Worm (Caenorhabditis elegans): Measurements from ENCODE around the gene R10D12.8.

The R10D12.8 gene

DNA sequence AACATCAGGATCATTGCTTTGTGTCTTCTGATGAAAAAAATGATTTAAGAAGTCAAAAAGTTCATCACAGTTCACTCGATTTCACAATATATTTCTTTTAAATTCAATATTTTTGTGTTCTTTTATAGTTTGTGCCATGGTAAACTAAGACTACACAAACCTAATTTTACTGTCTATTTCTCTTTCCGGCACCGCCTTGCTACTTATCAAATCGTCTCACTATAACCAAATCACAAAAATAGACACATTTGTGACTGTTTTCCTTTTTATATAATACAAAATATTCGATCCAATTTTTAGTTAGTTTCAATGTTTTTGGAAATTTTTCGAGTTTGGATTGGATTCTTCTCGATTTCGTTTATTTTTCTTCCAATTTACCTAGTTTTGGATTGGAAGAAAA is 965 bp upstream of the R10D12.8 start, which contains the start of gene swt-6:
Gene swt-6, plus strand, starts transcription at position 301 of the 400 bp plus-strand sequence.
- no peak for TF ChIP-seq lin-13 (tag; optimal IDR thresholded peaks at IDR 0.05)
- no peak for TF ChIP-seq elt-1 (tag; optimal IDR thresholded peaks at IDR 0.05; ENCODE audit: borderline replicate concordance, insufficient read depth)
- TF ChIP-seq M03D4.4 (tag; optimal IDR thresholded peaks at IDR 0.05), result no peak
- no peak for TF ChIP-seq elt-3 (tag; optimal IDR thresholded peaks at IDR 0.05)
- no peak for TF ChIP-seq bed-3 (GFP tag; optimal IDR thresholded peaks at IDR 0.05)
- no peak for TF ChIP-seq hlh-1 (tag; optimal IDR thresholded peaks at IDR 0.05)
- TF ChIP-seq flh-1 (GFP tag; optimal IDR thresholded peaks at IDR 0.05), result no peak
- TF ChIP-seq ces-1 (GFP tag; optimal IDR thresholded peaks at IDR 0.05), result no peak
- no peak for TF ChIP-seq drap-1 (GFP tag; optimal IDR thresholded peaks at IDR 0.05)
- no peak for TF ChIP-seq cnd-1 (tag; optimal IDR thresholded peaks at IDR 0.05)
- TF ChIP-seq snpc-4 (tag; optimal IDR thresholded peaks at IDR 0.05), result no peak
- TF ChIP-seq lin-32 (GFP tag; optimal IDR thresholded peaks at IDR 0.05), result no peak
- TF ChIP-seq mep-1 (tag; optimal IDR thresholded peaks at IDR 0.05), result no peak

DNA sequence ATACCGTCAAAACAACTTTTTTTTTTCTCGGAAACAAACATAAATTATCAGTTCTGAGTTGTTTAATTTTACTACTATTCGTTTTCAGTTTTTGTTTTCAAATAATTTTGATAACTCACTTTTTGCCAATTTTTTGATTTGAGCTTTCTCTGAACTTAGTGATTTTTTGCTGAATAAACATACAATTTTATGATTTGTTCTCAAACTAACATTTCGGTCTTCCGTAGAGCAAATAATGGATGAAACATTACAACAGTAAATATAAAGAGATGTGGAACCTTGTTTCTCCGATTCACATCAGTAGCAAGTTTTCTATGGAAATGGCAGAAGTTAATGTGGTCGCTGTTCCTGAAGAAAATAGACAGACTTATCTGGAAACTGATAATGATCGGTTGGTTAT is 3.3 kb downstream of the R10D12.8 start, which contains the start of gene R10D12.7:
Gene R10D12.7, plus strand, starts transcription at position 301 of the 400 bp plus-strand sequence.
- TF ChIP-seq nhr-2 (tag; optimal IDR thresholded peaks at IDR 0.05) (no peak), ceh-83 (GFP tag; optimal IDR thresholded peaks at IDR 0.05) (no peak), flh-1 (GFP tag; optimal IDR thresholded peaks at IDR 0.05) (no peak), nhr-237 (tag; optimal IDR thresholded peaks at IDR 0.05) (no peak), lin-32 (GFP tag; optimal IDR thresholded peaks at IDR 0.05) (no peak), zip-8 (tag; optimal IDR thresholded peaks at IDR 0.05) (no peak), hlh-1 (tag; optimal IDR thresholded peaks at IDR 0.05) (no peak), lsy-2 (tag; optimal IDR thresholded peaks at IDR 0.05) (no peak), unc-62 (GFP tag; optimal IDR thresholded peaks at IDR 0.05) (no peak), nhr-76 (tag; optimal IDR thresholded peaks at IDR 0.05) (no peak), elt-1 (tag; optimal IDR thresholded peaks at IDR 0.05; ENCODE audit: borderline replicate concordance, insufficient read depth) (no peak), mep-1 (tag; optimal IDR thresholded peaks at IDR 0.05) (no peak), unc-120 (tag; optimal IDR thresholded peaks at IDR 0.05; ENCODE audit: poor library complexity, severe bottlenecking) (no peak)

DNA sequence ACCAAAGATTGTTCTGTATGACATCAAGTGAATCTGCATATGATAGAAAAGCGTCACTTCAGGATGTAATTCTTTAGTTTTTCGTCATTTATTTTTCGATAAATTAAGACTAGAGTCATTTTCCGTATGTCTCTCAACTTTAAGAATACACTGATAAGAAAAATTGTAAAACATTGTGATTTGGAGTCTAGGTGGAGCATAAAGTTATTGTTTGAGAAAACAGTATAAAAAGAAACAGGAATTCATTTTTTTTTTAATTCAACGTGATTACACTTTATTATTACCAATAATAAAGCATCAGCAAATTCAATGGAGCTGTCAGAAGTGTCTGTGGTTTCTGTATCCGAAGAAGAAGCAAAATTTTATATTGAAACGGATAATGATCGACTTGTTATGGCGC is 4.1 kb downstream of the R10D12.8 start, which contains the start of gene R10D12.6:
Gene R10D12.6, plus strand, starts transcription at position 301 of the 400 bp plus-strand sequence.
- TF ChIP-seq blmp-1 (tag; optimal IDR thresholded peaks at IDR 0.05) (no peak), lsy-2 (tag; optimal IDR thresholded peaks at IDR 0.05) (no peak), nhr-76 (tag; optimal IDR thresholded peaks at IDR 0.05) (no peak), unc-39 (tag; optimal IDR thresholded peaks at IDR 0.05) (no peak), ces-1 (GFP tag; optimal IDR thresholded peaks at IDR 0.05) (no peak)

DNA sequence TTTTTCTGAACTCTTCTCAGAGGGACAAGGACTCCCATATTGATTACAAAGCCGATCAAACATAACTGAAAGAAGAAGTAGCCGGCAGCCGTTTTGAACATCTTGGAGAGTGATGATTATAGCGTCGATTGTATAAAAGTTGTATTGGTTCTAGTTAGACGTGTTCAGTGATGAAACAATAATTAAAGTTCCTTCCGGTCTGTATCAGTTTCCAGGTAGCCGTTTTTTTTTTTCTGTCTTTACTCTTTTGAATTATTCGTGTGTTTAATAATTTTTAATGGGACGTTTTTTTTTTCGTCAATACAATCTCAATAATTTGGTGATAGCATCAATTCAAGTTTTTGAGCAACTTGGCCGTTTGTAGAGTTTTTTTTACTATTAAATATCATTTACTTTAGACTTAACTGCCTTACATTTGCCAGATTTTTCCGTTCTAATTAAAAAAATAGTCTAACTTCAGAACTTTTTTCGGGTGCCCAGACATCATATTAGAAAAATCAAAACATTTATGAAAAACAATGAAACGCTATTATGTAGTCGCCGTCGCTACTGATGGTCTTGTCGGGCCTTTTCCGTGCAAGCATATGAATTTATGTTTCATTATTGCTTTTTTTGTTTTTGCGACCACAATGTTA is 6.6 kb downstream of the R10D12.8 start, which contains the start of the genes srx-10 and clec-226:
Gene srx-10, minus strand, starts transcription at position 101 of the 635 bp plus-strand sequence.
Gene clec-226, plus strand, starts transcription at position 585 of the 635 bp plus-strand sequence.
- no peak for TF ChIP-seq hlh-1 (tag; optimal IDR thresholded peaks at IDR 0.05)
- TF ChIP-seq unc-62 (GFP tag; optimal IDR thresholded peaks at IDR 0.05), result no peak

DNA sequence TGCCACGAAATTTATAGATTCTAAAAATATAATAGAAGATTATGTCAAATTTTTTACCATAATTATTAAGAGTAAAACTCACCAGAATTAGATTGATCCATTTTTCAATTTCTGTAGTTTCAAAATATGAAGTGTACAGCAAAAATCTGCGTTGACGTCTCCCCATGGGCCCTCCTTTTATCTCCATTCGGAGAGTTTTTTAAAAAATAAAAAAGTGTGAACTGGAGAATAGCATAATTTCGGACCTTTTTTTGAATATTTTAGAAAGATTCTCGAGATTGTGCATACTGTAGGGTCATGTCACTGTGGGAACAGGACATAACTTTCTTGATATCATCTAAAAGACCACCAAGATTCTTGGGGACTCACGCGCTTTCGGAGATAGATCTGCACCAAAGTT is 11.0 kb downstream of the R10D12.8 start, which contains the start of gene dpr-1:
Gene dpr-1, minus strand, starts transcription at position 101 of the 400 bp plus-strand sequence.
- TF ChIP-seq lsy-2 (tag; optimal IDR thresholded peaks at IDR 0.05) (no peak), unc-62 (GFP tag; optimal IDR thresholded peaks at IDR 0.05) (no peak), unc-39 (tag; optimal IDR thresholded peaks at IDR 0.05) (no peak), drap-1 (GFP tag; optimal IDR thresholded peaks at IDR 0.05) (no peak), flh-1 (GFP tag; optimal IDR thresholded peaks at IDR 0.05) (no peak), unc-120 (tag; optimal IDR thresholded peaks at IDR 0.05; ENCODE audit: poor library complexity, severe bottlenecking) (no peak), nhr-12 (tag; optimal IDR thresholded peaks at IDR 0.05) (no peak), ceh-39 (tag; optimal IDR thresholded peaks at IDR 0.05) (no peak), elt-1 (tag; optimal IDR thresholded peaks at IDR 0.05; ENCODE audit: borderline replicate concordance, insufficient read depth) (no peak)

DNA sequence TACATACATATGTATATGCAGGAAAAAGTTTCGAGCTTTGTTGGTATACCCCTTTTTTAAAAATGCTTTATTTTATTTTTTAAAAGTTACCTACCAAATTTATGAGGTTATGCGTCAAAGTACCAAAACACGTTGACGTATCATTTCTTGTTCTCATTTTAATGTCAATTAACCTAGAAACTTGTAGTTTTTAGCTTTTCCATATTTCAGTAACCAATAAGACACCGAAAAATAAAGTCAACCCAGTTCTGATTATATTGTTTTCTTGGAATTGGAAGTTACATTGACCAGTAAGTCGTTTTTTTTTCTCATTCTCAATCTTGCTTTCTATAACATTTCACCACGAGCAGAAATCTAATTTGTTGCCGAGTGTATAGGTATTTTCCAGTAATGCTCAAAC is 16.2 kb downstream of the R10D12.8 start, which contains the start of gene srw-145:
Gene srw-145, plus strand, starts transcription at position 301 of the 400 bp plus-strand sequence.
- no peak for TF ChIP-seq mep-1 (tag; optimal IDR thresholded peaks at IDR 0.05)
- no peak for TF ChIP-seq flh-1 (GFP tag; optimal IDR thresholded peaks at IDR 0.05)
- no peak for TF ChIP-seq blmp-1 (tag; optimal IDR thresholded peaks at IDR 0.05)
- TF ChIP-seq mab-5 (tag; optimal IDR thresholded peaks at IDR 0.05), result no peak
- TF ChIP-seq ceh-39 (tag; optimal IDR thresholded peaks at IDR 0.05), result no peak
- TF ChIP-seq nhr-12 (tag; optimal IDR thresholded peaks at IDR 0.05), result no peak
- TF ChIP-seq nhr-2 (tag; optimal IDR thresholded peaks at IDR 0.05), result no peak
- no peak for TF ChIP-seq unc-62 (GFP tag; optimal IDR thresholded peaks at IDR 0.05)
- TF ChIP-seq sem-2 (GFP tag; optimal IDR thresholded peaks at IDR 0.05), result no peak
- no peak for TF ChIP-seq lin-13 (tag; optimal IDR thresholded peaks at IDR 0.05)
- TF ChIP-seq nhr-76 (tag; optimal IDR thresholded peaks at IDR 0.05), result no peak
- no peak for TF ChIP-seq M03D4.4 (tag; optimal IDR thresholded peaks at IDR 0.05)
- no peak for TF ChIP-seq snpc-4 (tag; optimal IDR thresholded peaks at IDR 0.05)
- no peak for TF ChIP-seq ham-2 (GFP tag; optimal IDR thresholded peaks at IDR 0.05)

All from whole organism, mixed stage, embryonic.